Worm (Caenorhabditis elegans) whole organism, early embryonic: ENCODE measurements around the gene abhd-3.1.

Experiments used
- ceh-13 ChIP-seq: fragments of 200-800 bp; sonication (Bioruptor generic); optimal IDR thresholded peaks from 2 replicates; lab custom pipeline; 2018; ENCODE audit warnings: mild to moderate bottlenecking, missing genetic modification characterization, missing compliant biosample characterization
- ceh-36 ChIP-seq: sonication (generic microtip); optimal IDR thresholded peaks from 2 replicates; lab custom pipeline; 2016; ENCODE audit warnings: missing genetic modification characterization, inconsistent platforms, missing compliant biosample characterization
- hmbx-1 ChIP-seq: sonication (generic microtip); optimal IDR thresholded peaks from 2 replicates; lab custom pipeline; 2016; ENCODE audit warnings: mild to moderate bottlenecking, missing genetic modification characterization, missing compliant biosample characterization
- hnd-1 ChIP-seq: sonication (generic microtip); optimal IDR thresholded peaks from 2 replicates; lab custom pipeline; 2016; ENCODE audit warnings: missing genetic modification characterization, missing compliant biosample characterization
- pes-1 ChIP-seq: fragments of 200-800 bp; sonication (Bioruptor generic); IDR thresholded peaks from 2 replicates; pipeline ENCODE4 v1.3.6; 2022; ENCODE audit warnings: missing genetic modification reagents, missing genetic modification characterization, missing compliant biosample characterization
- tbx-37 ChIP-seq: fragments of 200-800 bp; sonication (Bioruptor generic); conservative IDR thresholded peaks from 2 replicates; pipeline ENCODE4 v1.3.6; 2022; ENCODE audit warnings: missing genetic modification reagents, missing genetic modification characterization, missing compliant biosample characterization

DNA sequence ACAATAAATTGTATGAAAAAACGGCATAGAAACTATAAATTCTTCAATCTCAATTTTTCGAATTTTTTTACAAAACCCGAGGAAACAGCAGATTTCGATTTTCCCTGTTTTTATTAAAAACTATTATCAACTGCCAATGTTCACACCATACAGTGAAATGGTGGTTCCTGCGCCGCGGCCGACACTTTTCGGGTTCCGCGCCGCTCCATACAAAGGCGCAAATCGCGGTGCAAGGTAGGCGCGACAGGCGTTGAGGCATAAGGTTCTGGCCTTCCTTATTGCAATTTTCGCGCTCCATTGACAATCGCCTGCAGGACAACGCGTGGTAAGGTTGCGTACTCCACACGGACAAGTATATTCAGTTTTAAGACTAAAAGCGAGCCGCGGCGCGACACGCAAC, 31.5 kb downstream of the abhd-3.1 start:
- no peak for TF ChIP-seq tbx-37
- no peak for TF ChIP-seq ceh-36 (tag; lab: Kevin White, UChicago)
- no peak for TF ChIP-seq pes-1
- no peak for TF ChIP-seq ceh-13 (GFP tag; lab: Kevin White, UChicago)
- TF ChIP-seq hmbx-1 (tag; lab: Kevin White, UChicago) = no peak
- no peak for TF ChIP-seq hnd-1 (tag; lab: Kevin White, UChicago)
